Worm (Caenorhabditis elegans) whole organism, young adult: ENCODE data around the gene atl-1.

Experiments
- B0336.3 ChIP-seq: fragments of 200-800 bp; sonication (Bioruptor generic); IDR thresholded peaks from 2 replicates; pipeline ENCODE4 v1.3.6; 2022; ENCODE audit warnings: missing genetic modification characterization, missing compliant biosample characterization
- F22D6.2 ChIP-seq: sonication (generic microtip); optimal IDR thresholded peaks from 2 replicates; lab custom pipeline; 2016; ENCODE audit warnings: mild to moderate bottlenecking, missing genetic modification characterization, missing compliant biosample characterization
- F33H1.4 ChIP-seq: fragments of 200-800 bp; sonication (Bioruptor generic); IDR thresholded peaks from 2 replicates; pipeline ENCODE4 v1.3.6; 2022; ENCODE audit warnings: missing genetic modification reagents, missing genetic modification characterization, missing compliant biosample characterization
- F37B4.10 ChIP-seq: fragments of 200-800 bp; sonication (Bioruptor generic); IDR thresholded peaks from 2 replicates; pipeline ENCODE4 v1.3.6; 2022; ENCODE audit warnings: missing genetic modification characterization, missing compliant biosample characterization
- F49E8.2 ChIP-seq: sonication (generic microtip); optimal IDR thresholded peaks from 3 replicates; lab custom pipeline; 2017; ENCODE audit warnings: missing genetic modification characterization, mild to moderate bottlenecking, missing compliant biosample characterization, antibody characterized with exemption, moderate library complexity; ENCODE audit not compliant: insufficient read depth
- F52B5.7 ChIP-seq: sonication (generic microtip); optimal IDR thresholded peaks from 2 replicates; lab custom pipeline; 2016; ENCODE audit warnings: mild to moderate bottlenecking, missing genetic modification characterization, missing compliant biosample characterization
- Y53F4B.3 ChIP-seq: fragments of 200-800 bp; sonication (Bioruptor generic); IDR thresholded peaks from 2 replicates; pipeline ENCODE4 v1.3.6; 2022; ENCODE audit warnings: missing genetic modification reagents, missing genetic modification characterization, missing compliant biosample characterization
- Y56A3A.18 ChIP-seq: fragments of 200-800 bp; sonication (Bioruptor generic); IDR thresholded peaks from 2 replicates; pipeline ENCODE4 v1.3.6; 2022; ENCODE audit warnings: missing genetic modification reagents, missing genetic modification characterization, missing compliant biosample characterization
- Y95B8A.8 ChIP-seq: fragments of 200-800 bp; sonication (Bioruptor generic); IDR thresholded peaks from 2 replicates; pipeline ENCODE4 v1.3.6; 2022; ENCODE audit warnings: missing genetic modification reagents, missing genetic modification characterization, missing compliant biosample characterization
- akir-1 ChIP-seq: fragments of 200-800 bp; sonication (Bioruptor generic); optimal IDR thresholded peaks from 2 replicates; lab custom pipeline; 2018; ENCODE audit warnings: mild to moderate bottlenecking, missing genetic modification characterization, moderate library complexity, missing compliant biosample characterization
- aptf-3 ChIP-seq: fragments of 200-800 bp; sonication (Bioruptor generic); IDR thresholded peaks from 2 replicates; pipeline ENCODE4 v1.3.6; 2022; ENCODE audit warnings: missing genetic modification characterization, missing compliant biosample characterization
- attf-3 ChIP-seq: fragments of 200-800 bp; sonication (Bioruptor generic); conservative IDR thresholded peaks from 2 replicates; pipeline ENCODE4 v1.3.6; 2022; ENCODE audit warnings: missing genetic modification reagents, missing genetic modification characterization, missing compliant biosample characterization
- attf-6 ChIP-seq: fragments of 200-800 bp; sonication (Bioruptor generic); IDR thresholded peaks from 2 replicates; pipeline ENCODE4 v1.3.6; 2022; ENCODE audit warnings: missing genetic modification reagents, missing genetic modification characterization, missing compliant biosample characterization
- bed-1 ChIP-seq: fragments of 200-800 bp; sonication (Bioruptor generic); IDR thresholded peaks from 2 replicates; pipeline ENCODE4 v1.3.6; 2022; ENCODE audit warnings: missing genetic modification reagents, missing genetic modification characterization, missing compliant biosample characterization
- ccch-3 ChIP-seq: fragments of 200-800 bp; sonication (Bioruptor generic); optimal IDR thresholded peaks from 2 replicates; lab custom pipeline; 2018; ENCODE audit warnings: mild to moderate bottlenecking, missing genetic modification characterization, missing compliant biosample characterization
- ceh-27 ChIP-seq: fragments of 200-800 bp; sonication (Bioruptor generic); optimal IDR thresholded peaks from 2 replicates; lab custom pipeline; 2018; ENCODE audit warnings: mild to moderate bottlenecking, missing genetic modification characterization, moderate library complexity, missing compliant biosample characterization
- ceh-40 ChIP-seq: fragments of 200-800 bp; sonication (Bioruptor generic); IDR thresholded peaks from 2 replicates; pipeline ENCODE4 v1.3.6; 2022; ENCODE audit warnings: missing genetic modification characterization, missing compliant biosample characterization
- dox-1 ChIP-seq: fragments of 200-800 bp; sonication (Bioruptor generic); IDR thresholded peaks from 2 replicates; pipeline ENCODE4 v1.3.6; 2022; ENCODE audit warnings: missing genetic modification reagents, missing genetic modification characterization, missing compliant biosample characterization
- dpl-1 ChIP-seq: fragments of 150-350 bp; optimal IDR thresholded peaks from 2 replicates; lab custom pipeline; 2014; ENCODE audit warnings: missing biosample characterization, missing genetic modification reagents, missing genetic modification characterization
- egl-18 ChIP-seq: fragments of 200-800 bp; sonication (Bioruptor generic); IDR thresholded peaks from 2 replicates; pipeline ENCODE4 v1.3.6; 2022; ENCODE audit warnings: missing genetic modification reagents, missing genetic modification characterization, missing compliant biosample characterization
- egrh-3 ChIP-seq: fragments of 200-800 bp; sonication (Bioruptor generic); IDR thresholded peaks from 2 replicates; pipeline ENCODE4 v1.3.6; 2022; ENCODE audit warnings: missing genetic modification reagents, missing genetic modification characterization, missing compliant biosample characterization
- ets-4 ChIP-seq: fragments of 200-800 bp; sonication (Bioruptor generic); optimal IDR thresholded peaks from 2 replicates; lab custom pipeline; 2018; ENCODE audit warnings: mild to moderate bottlenecking, missing genetic modification characterization, missing compliant biosample characterization
- fkh-3 ChIP-seq: sonication (generic microtip); optimal IDR thresholded peaks from 2 replicates; lab custom pipeline; 2016; ENCODE audit warnings: mild to moderate bottlenecking, missing genetic modification characterization, missing compliant biosample characterization
- him-1 ChIP-seq: sonication (generic microtip); optimal IDR thresholded peaks from 2 replicates; lab custom pipeline; 2016; ENCODE audit warnings: missing genotype, missing genetic modification reagents, missing genetic modification characterization, missing compliant biosample characterization
- hmg-1.2 ChIP-seq: fragments of 200-800 bp; sonication (Bioruptor generic); IDR thresholded peaks from 2 replicates; pipeline ENCODE4 v1.3.6; 2022; ENCODE audit warnings: missing genetic modification reagents, missing genetic modification characterization, missing compliant biosample characterization
- hmg-20 ChIP-seq: fragments of 200-800 bp; sonication (Bioruptor generic); IDR thresholded peaks from 2 replicates; pipeline ENCODE4 v1.3.6; 2022; ENCODE audit warnings: missing genetic modification reagents, missing genetic modification characterization, missing compliant biosample characterization
- hrde-1 ChIP-seq: sonication (generic microtip); optimal IDR thresholded peaks from 2 replicates; lab custom pipeline; 2016; ENCODE audit warnings: missing genetic modification characterization, mild to moderate bottlenecking, missing compliant biosample characterization, moderate library complexity, missing genotype, missing genetic modification reagents, borderline replicate concordance
- hsf-1 ChIP-seq: fragments of 200-800 bp; sonication (Bioruptor generic); IDR thresholded peaks from 2 replicates; pipeline ENCODE4 v1.3.6; 2022; ENCODE audit warnings: missing genetic modification reagents, missing genetic modification characterization, missing compliant biosample characterization
- lin-26 ChIP-seq: fragments of 200-800 bp; sonication (Bioruptor generic); IDR thresholded peaks from 2 replicates; pipeline ENCODE4 v1.3.6; 2022; ENCODE audit warnings: missing genetic modification reagents, missing genetic modification characterization, missing compliant biosample characterization
- lin-35 ChIP-seq, 3 experiments: fragments of 150-350 bp in 2 of 3; sonication (generic microtip) in 1 of 3; optimal IDR thresholded peaks; 2 replicates each; lab custom pipeline; 2014 to 2018; ENCODE audit warnings: missing biosample characterization in 3 of 3, missing genetic modification characterization in 3 of 3, missing genetic modification reagents in 3 of 3
- lir-1 ChIP-seq: fragments of 200-800 bp; sonication (Bioruptor generic); conservative IDR thresholded peaks from 2 replicates; pipeline ENCODE4 v1.3.6; 2022; ENCODE audit warnings: missing genetic modification reagents, missing genetic modification characterization, missing compliant biosample characterization
- mcd-1 ChIP-seq: fragments of 200-800 bp; sonication (Bioruptor generic); IDR thresholded peaks from 2 replicates; pipeline ENCODE4 v1.3.6; 2022; ENCODE audit warnings: missing genetic modification reagents, missing genetic modification characterization, missing compliant biosample characterization
- nfya-1 ChIP-seq: sonication (generic microtip); optimal IDR thresholded peaks from 2 replicates; lab custom pipeline; 2017; ENCODE audit warnings: antibody characterized with exemption, missing compliant biosample characterization, missing genetic modification characterization, borderline replicate concordance; ENCODE audit not compliant: insufficient read depth
- nfyb-1 ChIP-seq: fragments of 200-800 bp; sonication (Bioruptor generic); IDR thresholded peaks from 2 replicates; pipeline ENCODE4 v1.3.6; 2022; ENCODE audit warnings: missing genetic modification reagents, missing genetic modification characterization, missing compliant biosample characterization
- pha-4 ChIP-seq: fragments of 150-350 bp; sonication (generic microtip); optimal IDR thresholded peaks from 2 replicates; lab custom pipeline; 2014; ENCODE audit warnings: missing biosample characterization, missing genetic modification reagents, missing genetic modification characterization
- rpc-1 ChIP-seq, 2 experiments: fragments of 150-350 bp in 1 of 2; sonication (generic microtip) in 1 of 2; optimal IDR thresholded peaks; 2 replicates each; lab custom pipeline; 2014 to 2018; ENCODE audit warnings: missing biosample characterization in 1 of 2, missing genetic modification characterization in 1 of 2, missing genetic modification reagents in 1 of 2, missing genotype in 1 of 2
- sdz-38 ChIP-seq: sonication (generic microtip); optimal IDR thresholded peaks from 2 replicates; lab custom pipeline; 2016; ENCODE audit warnings: missing genotype, missing genetic modification characterization, missing compliant biosample characterization
- tbx-9 ChIP-seq: sonication (generic microtip); optimal IDR thresholded peaks from 2 replicates; lab custom pipeline; 2016; ENCODE audit warnings: borderline replicate concordance, missing genetic modification characterization, inconsistent platforms, missing compliant biosample characterization
- tlf-1 ChIP-seq: fragments of 200-800 bp; sonication (Bioruptor generic); optimal IDR thresholded peaks from 2 replicates; lab custom pipeline; 2018; ENCODE audit warnings: mild to moderate bottlenecking, missing genetic modification characterization, missing compliant biosample characterization
- unc-130 ChIP-seq: sonication (generic microtip); optimal IDR thresholded peaks from 2 replicates; lab custom pipeline; 2016; ENCODE audit warnings: missing genetic modification reagents, missing genetic modification characterization, missing compliant biosample characterization
- zfh-2 ChIP-seq: fragments of 200-800 bp; sonication (Bioruptor generic); conservative IDR thresholded peaks from 2 replicates; pipeline ENCODE4 v1.3.6; 2022; ENCODE audit warnings: missing genetic modification reagents, missing genetic modification characterization, missing compliant biosample characterization

Gene atl-1

DNA sequence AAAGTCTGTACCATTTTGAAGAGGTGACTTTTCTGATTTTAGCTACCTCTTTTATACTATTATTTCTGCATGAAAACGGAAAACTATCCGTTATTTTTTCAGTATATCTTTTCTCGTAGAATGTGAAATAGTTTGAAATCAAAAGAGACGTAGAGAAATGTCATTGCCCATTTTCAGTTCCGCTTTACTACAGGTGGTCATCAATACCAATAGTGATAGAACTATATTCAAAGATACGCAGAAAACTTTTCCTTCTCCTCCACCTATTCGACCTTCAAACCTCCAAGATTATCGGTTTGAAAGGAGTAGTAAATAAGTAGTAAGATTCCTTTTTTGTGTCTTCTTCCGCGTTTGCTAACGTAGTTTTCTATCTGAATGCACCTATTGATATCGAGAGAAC lies 12.1 kb downstream of the atl-1 start, which contains the start of gene col-147:
Gene col-147 (minus strand): TSS at position 26 of the 400 bp plus-strand sequence.
- TF ChIP-seq bed-1 (GFP tag; lab: Robert Waterston, UW) (no peak), tlf-1 (GFP tag; lab: Kevin White, UChicago) (no peak), Y56A3A.18 (no peak), attf-3 (GFP tag; lab: Robert Waterston, UW) (no peak), lin-26 (GFP tag; lab: Robert Waterston, UW) (no peak), akir-1 (GFP tag; lab: Kevin White, UChicago) (no peak), hmg-1.2 (GFP tag; lab: Robert Waterston, UW) (no peak), nfyb-1 (GFP tag; lab: Robert Waterston, UW) (no peak)

DNA sequence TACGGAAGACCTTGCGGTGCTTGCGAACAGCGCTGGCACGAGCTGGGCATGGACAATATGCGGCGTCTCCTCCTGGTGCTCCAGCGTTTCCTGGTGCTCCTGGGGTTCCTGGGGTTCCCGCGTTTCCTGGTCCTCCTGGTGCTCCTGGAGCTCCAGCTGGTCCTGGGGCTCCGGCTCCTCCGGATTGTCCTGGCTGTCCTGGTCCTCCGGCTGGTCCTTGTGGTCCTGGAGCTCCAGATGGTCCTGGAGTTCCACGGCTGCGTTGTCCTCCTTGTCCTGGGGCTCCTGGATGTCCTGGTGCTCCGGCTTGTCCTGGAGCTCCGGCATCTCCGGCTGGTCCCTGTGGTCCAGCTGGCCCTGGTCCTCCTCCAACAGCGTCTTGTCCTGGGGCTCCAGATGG lies 13.0 kb downstream of the atl-1 start:
- TF ChIP-seq ets-4, result no peak
- TF ChIP-seq egrh-3, result peak; percentile 97
- peak; percentile 82; the same call in 1 of the 2 replicates for TF ChIP-seq F37B4.10 (GFP tag; lab: Robert Waterston, UW)
- peak; percentile 34; the same call in 1 of the 2 replicates for TF ChIP-seq mcd-1 (GFP tag; lab: Robert Waterston, UW)
- no peak for TF ChIP-seq hrde-1 (tag; lab: Kevin White, UChicago)
- TF ChIP-seq dox-1 (GFP tag; lab: Robert Waterston, UW), result 0 out of 2 replicates have a peak, but pooled peaks have one; percentile 17

DNA sequence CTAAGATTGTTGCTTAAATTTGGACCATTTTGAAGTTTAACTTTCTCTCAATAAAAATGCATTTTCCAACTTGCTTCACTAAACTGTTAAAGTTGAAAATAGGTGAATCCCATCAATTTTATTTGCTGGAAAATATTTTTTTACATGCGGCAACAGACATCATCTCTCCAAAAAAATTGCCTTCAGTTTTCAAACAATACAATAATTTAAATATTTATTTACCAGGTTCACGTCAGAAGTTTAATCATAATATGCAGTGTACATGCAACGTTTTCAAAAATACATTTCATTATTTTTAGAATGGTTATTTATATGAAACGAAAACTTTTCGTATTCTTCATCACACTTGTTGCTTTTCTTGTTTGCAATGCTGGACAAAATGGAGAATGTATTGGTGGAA lies 14.5 kb downstream of the atl-1 start, which contains the start of gene T06E4.5:
Gene T06E4.5 (plus strand): TSS at position 301 of the 400 bp plus-strand sequence.
- TF ChIP-seq dpl-1 (no peak), rpc-1 (optimal IDR thresholded peaks at IDR 0.05; lab: Kevin White, UChicago) (no peak), rpc-1 (tag; optimal IDR thresholded peaks at IDR 0.05; lab: Kevin White, UChicago) (no peak), hmg-20 (no peak), lir-1 (no peak), ets-4 (no peak), Y95B8A.8 (GFP tag; lab: Robert Waterston, UW) (no peak), hrde-1 (tag; lab: Kevin White, UChicago) (no peak), bed-1 (GFP tag; lab: Robert Waterston, UW) (no peak), ccch-3 (GFP tag; lab: Kevin White, UChicago) (no peak), F33H1.4 (no peak)

DNA sequence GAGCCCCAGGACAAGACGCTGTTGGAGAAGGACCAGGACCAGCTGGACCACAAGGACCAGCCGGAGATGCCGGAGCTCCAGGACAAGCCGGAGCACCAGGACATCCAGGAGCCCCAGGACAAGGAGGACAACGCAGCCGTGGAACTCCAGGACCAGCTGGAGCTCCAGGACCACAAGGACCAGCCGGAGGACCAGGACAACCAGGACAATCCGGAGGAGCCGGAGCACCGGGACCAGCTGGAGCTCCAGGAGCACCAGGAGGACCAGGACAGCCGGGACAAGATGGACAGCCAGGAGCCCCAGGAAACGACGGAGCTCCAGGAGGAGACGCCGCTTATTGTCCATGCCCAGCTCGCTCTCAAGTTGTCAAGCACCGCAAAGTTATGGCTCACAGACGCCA lies 14.9 kb downstream of the atl-1 start:
- TF ChIP-seq hmg-1.2 (GFP tag; lab: Robert Waterston, UW) (no peak), ceh-27 (GFP tag; lab: Kevin White, UChicago) (no peak), unc-130 (no peak), aptf-3 (GFP tag; lab: Robert Waterston, UW) (no peak), him-1 (tag; lab: Kevin White, UChicago) (no peak), sdz-38 (tag; lab: Kevin White, UChicago) (no peak), egrh-3 (peak; percentile 97), F49E8.2 (no peak), zfh-2 (GFP tag; lab: Robert Waterston, UW) (peak; percentile 72), attf-6 (no peak), nfya-1 (tag; lab: Kevin White, UChicago) (no peak), mcd-1 (GFP tag; lab: Robert Waterston, UW) (peak; percentile 32; the same call in 1 of the 2 replicates), F52B5.7 (tag; lab: Kevin White, UChicago) (no peak), F22D6.2 (tag; lab: Kevin White, UChicago) (no peak), Y53F4B.3 (GFP tag; lab: Robert Waterston, UW) (no peak), dox-1 (GFP tag; lab: Robert Waterston, UW) (peak; percentile 34; the same call in 1 of the 2 replicates), egl-18 (no peak), pha-4 (tag; lab: Kevin White, UChicago) (no peak), tbx-9 (tag; lab: Kevin White, UChicago) (no peak), B0336.3 (GFP tag; lab: Robert Waterston, UW) (no peak), hsf-1 (GFP tag; lab: Robert Waterston, UW) (no peak), lin-35 (GFP tag; optimal IDR thresholded peaks at IDR 0.05; lab: Kevin White, UChicago) (no peak), ceh-40 (GFP tag; lab: Robert Waterston, UW) (no peak), fkh-3 (tag; lab: Kevin White, UChicago) (no peak)
